Worm (Caenorhabditis elegans) whole organism, late embryonic: ENCODE data around the gene irld-50.

Source experiments
- ceh-14 ChIP-seq: sonication (generic microtip); optimal IDR thresholded peaks from 2 replicates; lab custom pipeline; 2016; ENCODE audit warnings: missing genotype, missing genetic modification characterization, missing compliant biosample characterization
- fkh-6 ChIP-seq: sonication (generic microtip); optimal IDR thresholded peaks from 2 replicates; lab custom pipeline; 2016; ENCODE audit warnings: missing genetic modification characterization, missing compliant biosample characterization
- pha-4 ChIP-seq: fragments of 150-350 bp; optimal IDR thresholded peaks from 2 replicates; lab custom pipeline; 2018; ENCODE audit warnings: missing biosample characterization, missing genetic modification reagents, missing genetic modification characterization
- rnt-1 ChIP-seq: sonication (generic microtip); optimal IDR thresholded peaks from 2 replicates; lab custom pipeline; 2016; ENCODE audit warnings: missing genetic modification characterization, missing compliant biosample characterization
- tbx-2 ChIP-seq: sonication (generic microtip); optimal IDR thresholded peaks from 2 replicates; lab custom pipeline; 2016; ENCODE audit warnings: missing genetic modification characterization, missing compliant biosample characterization

DNA sequence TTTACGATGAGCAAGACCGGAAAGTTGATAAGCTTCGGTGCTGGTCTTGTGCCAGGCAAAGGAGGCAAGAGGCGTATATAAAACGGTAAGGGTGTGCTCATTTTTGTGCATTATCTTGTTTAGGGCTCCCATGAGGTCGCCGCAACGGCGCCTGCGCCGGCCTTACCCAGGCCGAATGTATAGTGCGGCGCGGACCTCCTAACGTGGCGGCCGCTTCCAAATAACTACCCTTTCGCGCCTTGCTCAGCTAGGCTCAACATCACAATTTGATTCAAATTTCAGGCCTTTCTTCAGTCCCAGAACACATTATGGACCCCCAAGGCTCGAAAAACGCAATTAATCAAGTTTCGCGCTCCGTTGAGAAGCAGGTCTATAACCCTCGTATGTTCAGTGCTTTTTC, 16.3 kb downstream of the irld-50 start, which contains the start of the genes ZK355.3 and ZK355.8:
- TF ChIP-seq rnt-1 (no peak), tbx-2 (tag; lab: Kevin White, UChicago) (no peak), ceh-14 (tag; lab: Kevin White, UChicago) (no peak), fkh-6 (tag; lab: Kevin White, UChicago) (no peak), pha-4 (tag; lab: Kevin White, UChicago) (no peak)
